Worm (Caenorhabditis elegans) whole organism, mixed stage, embryonic: Measurements from ENCODE around the gene him-10.

Experiments
- lin-13 ChIP-seq: fragments of 150-350 bp; optimal IDR thresholded peaks from 2 replicates; lab custom pipeline; 2014; ENCODE audit warnings: missing biosample characterization, missing genetic modification characterization
- lsy-2 ChIP-seq: fragments of 150-350 bp; optimal IDR thresholded peaks from 2 replicates; lab custom pipeline; 2014; ENCODE audit warnings: missing biosample characterization, missing genetic modification characterization

DNA sequence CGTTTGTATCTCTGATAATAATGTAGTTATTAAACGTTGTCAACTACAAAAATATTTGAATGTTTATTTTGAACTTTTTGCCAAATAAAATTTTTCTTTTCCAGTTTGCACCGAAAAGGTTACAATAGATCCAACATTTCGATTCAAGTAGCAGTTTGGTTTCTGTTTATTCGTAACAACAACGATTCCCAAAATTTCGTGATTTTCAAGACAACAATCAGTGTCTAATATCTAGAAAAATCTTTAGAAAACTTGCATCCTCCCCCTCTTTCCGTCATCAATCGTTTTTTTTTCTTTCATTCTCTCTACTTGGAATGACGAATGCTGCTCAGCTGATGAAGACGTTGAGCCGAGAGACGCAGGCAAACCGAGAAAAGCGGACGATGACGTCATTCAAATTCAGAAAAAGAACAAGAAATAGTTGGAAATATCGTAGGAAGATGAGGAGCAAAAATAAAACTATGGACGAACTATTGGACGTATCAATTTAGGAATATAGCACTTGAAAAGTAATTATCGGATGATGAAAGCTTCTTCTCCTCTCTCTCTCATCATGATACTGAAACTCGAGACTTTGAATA is 44.5 kb upstream of the him-10 start:
- no peak for TF ChIP-seq lsy-2 (tag; lab: Kevin White, UChicago)
- no peak for TF ChIP-seq lin-13
